Fruit fly (Drosophila melanogaster): ENCODE data around the gene Grx1.

Grx1 gene

DNA sequence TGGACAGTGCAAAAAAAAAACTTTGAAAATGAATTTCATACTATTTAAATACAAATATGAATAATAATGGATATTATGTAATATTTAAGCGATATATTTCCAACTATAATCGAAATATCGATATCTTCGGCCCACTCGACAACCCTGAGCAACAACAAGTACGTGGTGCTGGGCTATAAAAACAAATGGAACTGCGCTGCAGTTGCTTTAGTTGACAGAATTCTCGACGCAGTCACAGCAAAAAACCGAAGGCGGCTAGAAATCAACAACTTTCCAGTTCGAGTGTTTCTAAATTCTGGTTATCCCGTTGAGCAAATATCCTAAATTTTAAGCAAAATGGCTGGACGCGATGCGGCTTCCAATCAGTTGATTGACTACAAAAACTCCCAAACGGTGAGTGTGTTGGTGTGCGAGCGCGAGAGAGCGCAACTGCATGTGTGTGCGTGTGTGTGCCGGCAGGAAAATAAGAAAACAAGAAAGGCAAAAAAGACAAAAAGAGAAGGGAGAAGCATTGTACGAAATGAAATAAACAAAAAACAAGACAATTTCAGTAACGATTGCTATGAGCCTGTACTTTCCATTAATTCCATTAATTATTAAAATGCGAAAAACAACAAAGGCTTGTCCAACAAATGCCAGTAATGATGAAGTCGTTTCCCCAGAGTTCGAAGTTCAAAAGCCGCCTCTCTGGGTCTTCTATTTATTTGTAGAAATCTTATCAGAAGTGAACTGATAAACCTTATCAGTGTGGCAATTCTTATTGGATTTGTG, 46.4 kb upstream of the Grx1 start, which contains the start of gene Cat (continued):
- peak; percentile 73 for TF ChIP-seq hb (GFP tag; IDR thresholded peaks at IDR 0.05; ENCODE audit: partially characterized antibody)
- TF ChIP-seq CG7372 (GFP tag; IDR thresholded peaks at IDR 0.05) = no peak
- no peak for TF ChIP-seq tio (GFP tag; optimal IDR thresholded peaks at IDR 0.05)
- TF ChIP-seq Atf-2 (GFP tag; optimal IDR thresholded peaks at IDR 0.05) = no peak
- TF ChIP-seq Ada2b (GFP tag; IDR thresholded peaks at IDR 0.05) = peak; percentile 48
- no peak for TF ChIP-seq CG15011 (GFP tag; optimal IDR thresholded peaks at IDR 0.05)
- TF ChIP-seq Hr51 (GFP tag; optimal IDR thresholded peaks at IDR 0.05) = peak in 1 of 2 experiments; percentile 21
- TF ChIP-seq Pdp1 (GFP tag; optimal IDR thresholded peaks at IDR 0.05) = peak in 1 of 2 experiments; percentile 98
- TF ChIP-seq H2.0 (GFP tag; IDR thresholded peaks at IDR 0.05) = no peak
- peak; percentile 16 for TF ChIP-seq Dp (GFP tag; optimal IDR thresholded peaks at IDR 0.05)
- TF ChIP-seq BtbVII (GFP tag; optimal IDR thresholded peaks at IDR 0.05) = peak; percentile 16
- TF ChIP-seq vnd (GFP tag; IDR thresholded peaks at IDR 0.05; ENCODE audit: partially characterized antibody) = 0 out of 3 replicates have a peak, but pooled peaks have one; percentile 72
- TF ChIP-seq CG18764 (GFP tag; optimal IDR thresholded peaks at IDR 0.05) = no peak
- 0 out of 2 replicates have a peak, but pooled peaks have one; percentile 35 for TF ChIP-seq ranshi (GFP tag; IDR thresholded peaks at IDR 0.05)
- TF ChIP-seq chm (GFP tag; IDR thresholded peaks at IDR 0.05) = peak; percentile 37; the same call in 1 of the 2 replicates
- TF ChIP-seq CG18599 (GFP tag; optimal IDR thresholded peaks at IDR 0.05) = no peak
- TF ChIP-seq CG15514 (GFP tag; optimal IDR thresholded peaks at IDR 0.05) = peak; percentile 45
- TF ChIP-seq CG1832 (GFP tag; optimal IDR thresholded peaks at IDR 0.05) = no peak
- TF ChIP-seq CG4328 (GFP tag; optimal IDR thresholded peaks at IDR 0.05) = peak; percentile 19
- TF ChIP-seq CTCF (GFP tag; optimal IDR thresholded peaks at IDR 0.05) = no peak
- no peak; the same call in 2 of the 3 replicates for TF ChIP-seq dysf (GFP tag; IDR thresholded peaks at IDR 0.05)
- peak; percentile 25 for TF ChIP-seq Ets97D (GFP tag; optimal IDR thresholded peaks at IDR 0.05)
- TF ChIP-seq wdn (GFP tag; IDR thresholded peaks at IDR 0.05) = no peak
- no peak for TF ChIP-seq zfh1 (GFP tag; IDR thresholded peaks at IDR 0.05)
- no peak for TF ChIP-seq tgo (GFP tag; IDR thresholded peaks at IDR 0.05)
- TF ChIP-seq ara (GFP tag; IDR thresholded peaks at IDR 0.05) = no peak
- peak; percentile 22 for TF ChIP-seq CG12104 (GFP tag; optimal IDR thresholded peaks at IDR 0.05)
- no peak for TF ChIP-seq CG6683 (GFP tag; optimal IDR thresholded peaks at IDR 0.05)
- peak; percentile 24 for TF ChIP-seq CG10209 (GFP tag; optimal IDR thresholded peaks at IDR 0.05)
- no peak for TF ChIP-seq kay (GFP tag; optimal IDR thresholded peaks at IDR 0.05)
- TF ChIP-seq Gsc (GFP tag; IDR thresholded peaks at IDR 0.05) = no peak
- TF ChIP-seq CG4360 (GFP tag; IDR thresholded peaks at IDR 0.05) = peak; percentile 93
- TF ChIP-seq CG1603 (tag; optimal IDR thresholded peaks at IDR 0.05) = peak; percentile 54
- peak; percentile 82; the same call in 1 of the 2 replicates for TF ChIP-seq amos (GFP tag; IDR thresholded peaks at IDR 0.05; ENCODE audit: partially characterized antibody)
- no peak for TF ChIP-seq Bdp1 (GFP tag; optimal IDR thresholded peaks at IDR 0.05)
- TF ChIP-seq CG14965 (GFP tag; optimal IDR thresholded peaks at IDR 0.05; ENCODE audit: borderline replicate concordance) = no peak
- TF ChIP-seq wek (GFP tag; optimal IDR thresholded peaks at IDR 0.05) = no peak
- TF ChIP-seq Side (GFP tag; optimal IDR thresholded peaks at IDR 0.05) = no peak
- peak; percentile 11 for TF ChIP-seq CG10979 (tag; optimal IDR thresholded peaks at IDR 0.05)
- TF ChIP-seq CG33557 (GFP tag; optimal IDR thresholded peaks at IDR 0.05) = no peak
- no peak for TF ChIP-seq CrebB (tag; optimal IDR thresholded peaks at IDR 0.05)
- TF ChIP-seq crol (GFP tag; IDR thresholded peaks at IDR 0.05) = no peak
- peak; percentile 41 for TF ChIP-seq Hmr (GFP tag; optimal IDR thresholded peaks at IDR 0.05)
- TF ChIP-seq Deaf1 (tag; optimal IDR thresholded peaks at IDR 0.05) = no peak
- TF ChIP-seq CG9797 (GFP tag; optimal IDR thresholded peaks at IDR 0.05) = peak; percentile 12
- TF ChIP-seq CG10274 (GFP tag; optimal IDR thresholded peaks at IDR 0.05) = no peak
- peak; percentile 53 for TF ChIP-seq CG14710 (tag; optimal IDR thresholded peaks at IDR 0.05)
- no peak for TF ChIP-seq run (tag; optimal IDR thresholded peaks at IDR 0.05)
- no peak for TF ChIP-seq mam (GFP tag; optimal IDR thresholded peaks at IDR 0.05)
